Worm (Caenorhabditis elegans) whole organism, late embryonic: ENCODE data around the gene Y43D4A.5.

Experiments used
- C08G9.2 ChIP-seq: sonication (generic microtip); optimal IDR thresholded peaks from 2 replicates; lab custom pipeline; 2016; ENCODE audit warnings: mild to moderate bottlenecking, missing genetic modification characterization, moderate library complexity, missing compliant biosample characterization
- C38D4.7 ChIP-seq: fragments of 200-800 bp; sonication (Bioruptor generic); optimal IDR thresholded peaks from 2 replicates; lab custom pipeline; 2018; ENCODE audit warnings: mild to moderate bottlenecking, missing genetic modification characterization, moderate library complexity, missing compliant biosample characterization
- F13H6.1 ChIP-seq: sonication (generic microtip); optimal IDR thresholded peaks from 2 replicates; lab custom pipeline; 2016; ENCODE audit warnings: missing genetic modification characterization, missing compliant biosample characterization
- K02D7.2 ChIP-seq: sonication (generic microtip); optimal IDR thresholded peaks from 2 replicates; lab custom pipeline; 2017; ENCODE audit warnings: mild to moderate bottlenecking, missing genetic modification characterization, missing compliant biosample characterization
- K09A11.1 ChIP-seq: sonication (generic microtip); optimal IDR thresholded peaks from 2 replicates; lab custom pipeline; 2017; ENCODE audit warnings: antibody characterized with exemption, mild to moderate bottlenecking, missing genetic modification characterization, missing compliant biosample characterization; ENCODE audit not compliant: insufficient read depth
- T23F11.4 ChIP-seq: fragments of 200-800 bp; sonication (Bioruptor generic); optimal IDR thresholded peaks from 2 replicates; lab custom pipeline; 2018; ENCODE audit warnings: mild to moderate bottlenecking, missing genetic modification characterization, missing compliant biosample characterization
- ahr-1 ChIP-seq: sonication (generic microtip); optimal IDR thresholded peaks from 2 replicates; lab custom pipeline; 2016; ENCODE audit warnings: missing genetic modification characterization, missing compliant biosample characterization
- ama-1 ChIP-seq: fragments of 150-350 bp; optimal IDR thresholded peaks from 2 replicates; lab custom pipeline; 2014
- ceh-14 ChIP-seq: sonication (generic microtip); optimal IDR thresholded peaks from 2 replicates; lab custom pipeline; 2016; ENCODE audit warnings: missing genotype, missing genetic modification characterization, missing compliant biosample characterization
- ceh-18 ChIP-seq: sonication (generic microtip); optimal IDR thresholded peaks from 2 replicates; lab custom pipeline; 2016; ENCODE audit warnings: missing genetic modification characterization, missing compliant biosample characterization
- ceh-19 ChIP-seq: fragments of 200-800 bp; sonication (Bioruptor generic); optimal IDR thresholded peaks from 2 replicates; lab custom pipeline; 2018; ENCODE audit warnings: mild to moderate bottlenecking, missing genetic modification characterization, missing compliant biosample characterization
- ceh-2 ChIP-seq: sonication (generic microtip); optimal IDR thresholded peaks from 2 replicates; lab custom pipeline; 2016; ENCODE audit warnings: missing genotype, missing genetic modification characterization, missing compliant biosample characterization
- ceh-22 ChIP-seq: sonication (generic microtip); optimal IDR thresholded peaks from 2 replicates; lab custom pipeline; 2017; ENCODE audit warnings: missing biosample characterization, missing genetic modification characterization
- ceh-31 ChIP-seq: sonication (generic microtip); optimal IDR thresholded peaks from 2 replicates; lab custom pipeline; 2016; ENCODE audit warnings: missing genetic modification characterization, missing compliant biosample characterization
- ceh-45 ChIP-seq: fragments of 200-800 bp; sonication (Bioruptor generic); IDR thresholded peaks from 2 replicates; pipeline ENCODE4 v1.3.6; 2022; ENCODE audit warnings: missing genetic modification reagents, missing genetic modification characterization, missing compliant biosample characterization
- ceh-9 ChIP-seq: sonication (generic microtip); optimal IDR thresholded peaks from 2 replicates; lab custom pipeline; 2016; ENCODE audit warnings: mild to moderate bottlenecking, missing genetic modification characterization, inconsistent platforms, missing compliant biosample characterization
- dmd-4 ChIP-seq: sonication (generic microtip); optimal IDR thresholded peaks from 2 replicates; lab custom pipeline; 2016; ENCODE audit warnings: borderline replicate concordance, missing genetic modification characterization, missing compliant biosample characterization
- elt-4 ChIP-seq: sonication (generic microtip); optimal IDR thresholded peaks from 2 replicates; lab custom pipeline; 2016; ENCODE audit warnings: missing genetic modification characterization, missing compliant biosample characterization
- fax-1 ChIP-seq: sonication (generic microtip); optimal IDR thresholded peaks from 2 replicates; lab custom pipeline; 2016; ENCODE audit warnings: missing genotype, missing genetic modification characterization, missing compliant biosample characterization
- fkh-10 ChIP-seq: fragments of 150-350 bp; optimal IDR thresholded peaks from 2 replicates; lab custom pipeline; 2014; ENCODE audit warnings: missing biosample characterization, missing genetic modification reagents, missing genetic modification characterization
- gmeb-2 ChIP-seq: sonication (generic microtip); optimal IDR thresholded peaks from 2 replicates; lab custom pipeline; 2016; ENCODE audit warnings: missing genetic modification characterization, inconsistent platforms, missing compliant biosample characterization
- hlh-15 ChIP-seq: sonication (generic microtip); optimal IDR thresholded peaks from 2 replicates; lab custom pipeline; 2016; ENCODE audit warnings: missing genetic modification characterization, missing compliant biosample characterization
- hlh-30 ChIP-seq: sonication (generic microtip); optimal IDR thresholded peaks from 2 replicates; lab custom pipeline; 2017; ENCODE audit warnings: antibody characterized with exemption, missing genetic modification characterization, missing compliant biosample characterization; ENCODE audit not compliant: insufficient read depth
- lim-6 ChIP-seq: sonication (generic microtip); optimal IDR thresholded peaks from 2 replicates; lab custom pipeline; 2016; ENCODE audit warnings: missing genetic modification characterization, missing compliant biosample characterization
- lin-11 ChIP-seq: fragments of 200-800 bp; sonication (Bioruptor generic); optimal IDR thresholded peaks from 2 replicates; lab custom pipeline; 2018; ENCODE audit warnings: mild to moderate bottlenecking, missing genetic modification characterization, missing compliant biosample characterization
- nhr-11 ChIP-seq: fragments of 150-350 bp; optimal IDR thresholded peaks from 2 replicates; lab custom pipeline; 2014; ENCODE audit warnings: missing biosample characterization, missing genetic modification characterization
- odd-2 ChIP-seq: sonication (generic microtip); optimal IDR thresholded peaks from 2 replicates; lab custom pipeline; 2017; ENCODE audit warnings: antibody characterized with exemption, mild to moderate bottlenecking, missing genetic modification characterization, missing compliant biosample characterization
- pha-2 ChIP-seq: sonication (generic microtip); optimal IDR thresholded peaks from 2 replicates; lab custom pipeline; 2017; ENCODE audit warnings: mild to moderate bottlenecking, missing genetic modification characterization, missing compliant biosample characterization
- pqm-1 ChIP-seq: sonication (generic microtip); optimal IDR thresholded peaks from 2 replicates; lab custom pipeline; 2016; ENCODE audit warnings: missing genetic modification characterization, missing compliant biosample characterization
- ref-2 ChIP-seq: sonication (generic microtip); optimal IDR thresholded peaks from 2 replicates; lab custom pipeline; 2016; ENCODE audit warnings: missing genetic modification characterization, missing compliant biosample characterization
- rnt-1 ChIP-seq: sonication (generic microtip); optimal IDR thresholded peaks from 2 replicates; lab custom pipeline; 2016; ENCODE audit warnings: missing genetic modification characterization, missing compliant biosample characterization
- syd-9 ChIP-seq: sonication (generic microtip); optimal IDR thresholded peaks from 2 replicates; lab custom pipeline; 2016; ENCODE audit warnings: mild to moderate bottlenecking, missing genetic modification characterization, moderate library complexity, missing compliant biosample characterization
- unc-3 ChIP-seq, 2 experiments: fragments of 200-800 bp in 1 of 2; sonication (Bioruptor generic) in 1 of 2; sonication (generic microtip) in 1 of 2; conservative IDR thresholded peaks in 1 of 2; optimal IDR thresholded peaks in 1 of 2; 2 replicates each; pipeline versions ENCODE4 v1.3.6 to Lab custom; 2016 to 2022; ENCODE audit warnings: missing compliant biosample characterization in 2 of 2, missing genetic modification characterization in 2 of 2, missing genetic modification reagents in 1 of 2
- unc-42 ChIP-seq: sonication (generic microtip); optimal IDR thresholded peaks from 2 replicates; lab custom pipeline; 2016; ENCODE audit warnings: missing genotype, missing genetic modification characterization, missing compliant biosample characterization
- unc-86 ChIP-seq: sonication (generic microtip); optimal IDR thresholded peaks from 2 replicates; lab custom pipeline; 2016; ENCODE audit warnings: missing genetic modification characterization, missing compliant biosample characterization
- ztf-16 ChIP-seq: sonication (generic microtip); optimal IDR thresholded peaks from 2 replicates; lab custom pipeline; 2017; ENCODE audit warnings: missing genetic modification characterization, missing compliant biosample characterization

The Y43D4A.5 gene

ce11 chrIV:16775455-16775854, at the start of gene Y43D4A.5:
TSS of gene Y43D4A.5 (plus strand) at chrIV:16775755.
- TF ChIP-seq ama-1 (lab: Kevin White, UChicago) (no peak), hlh-15 (tag; lab: Kevin White, UChicago) (no peak), K02D7.2 (tag; lab: Kevin White, UChicago) (no peak), T23F11.4 (no peak), C08G9.2 (tag; lab: Kevin White, UChicago) (no peak), ceh-22 (tag; lab: Kevin White, UChicago) (no peak)

DNA sequence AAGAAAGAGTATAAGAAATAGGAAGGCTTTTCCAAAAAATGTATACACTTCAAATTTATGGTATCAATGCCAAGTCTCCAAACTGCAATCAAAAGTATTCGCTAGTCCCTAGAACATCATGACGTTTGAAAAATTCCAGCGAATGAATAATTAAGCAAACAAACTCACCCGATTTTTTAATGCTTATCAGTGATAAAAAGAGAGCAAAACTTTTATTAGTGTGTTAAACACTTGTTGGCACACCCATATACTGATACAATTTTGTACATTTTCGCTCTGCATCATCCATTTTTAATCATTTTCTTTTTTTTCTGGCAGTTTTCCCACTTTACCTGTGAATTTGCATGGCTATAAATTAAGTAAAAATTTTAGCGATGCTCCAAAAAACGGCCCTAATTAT, 39.6 kb upstream of the Y43D4A.5 start, which contains the start of gene Y51H4A.25:
Y51H4A.25 (plus strand) TSS at position 373 of the 400 bp plus-strand sequence.
- TF ChIP-seq hlh-30 (tag; lab: Kevin White, UChicago): no peak
- no peak for TF ChIP-seq pqm-1 (tag; lab: Kevin White, UChicago)
- TF ChIP-seq K09A11.1 (tag; lab: Kevin White, UChicago): no peak
- TF ChIP-seq ceh-45: no peak
- no peak for TF ChIP-seq dmd-4 (tag; lab: Kevin White, UChicago)
- no peak for TF ChIP-seq ceh-14
- TF ChIP-seq F13H6.1 (tag; lab: Kevin White, UChicago): no peak
- no peak for TF ChIP-seq pha-2
- TF ChIP-seq nhr-11 (tag; lab: Kevin White, UChicago): no peak
- no peak for TF ChIP-seq ceh-19 (GFP tag; lab: Kevin White, UChicago)

DNA sequence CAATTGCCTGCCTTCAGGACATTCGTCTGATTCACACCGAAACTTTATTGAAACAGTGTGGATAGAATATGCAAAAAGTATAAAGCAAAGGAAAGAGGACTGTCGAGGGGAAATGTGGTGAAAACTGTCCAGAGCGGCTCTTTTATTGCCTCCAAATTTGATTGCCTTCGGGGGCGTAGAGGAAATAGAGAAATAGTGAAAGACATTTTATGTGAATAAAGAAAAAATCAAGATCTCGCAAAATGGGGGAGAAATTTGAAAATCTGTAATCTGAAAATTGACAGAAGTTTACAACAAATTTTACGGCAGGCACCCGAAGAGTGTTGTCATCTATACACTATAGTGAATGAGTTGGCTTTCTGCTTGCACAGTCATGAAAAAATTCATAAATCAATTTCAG, 34.8 kb upstream of the Y43D4A.5 start, which contains the start of gene Y51H4A.24:
Y51H4A.24 (minus strand) TSS at position 101 of the 400 bp plus-strand sequence.
- no peak for TF ChIP-seq ceh-19 (GFP tag; lab: Kevin White, UChicago)
- no peak for TF ChIP-seq C38D4.7 (GFP tag; lab: Kevin White, UChicago)
- no peak for TF ChIP-seq lim-6 (tag; lab: Kevin White, UChicago)
- no peak for TF ChIP-seq ceh-18 (tag; lab: Kevin White, UChicago)
- TF ChIP-seq gmeb-2: no peak
- no peak for TF ChIP-seq elt-4
- no peak for TF ChIP-seq ceh-14
- no peak for TF ChIP-seq odd-2 (tag; lab: Kevin White, UChicago)
- TF ChIP-seq unc-42 (tag; lab: Kevin White, UChicago): no peak
- TF ChIP-seq ztf-16 (tag; lab: Kevin White, UChicago): no peak
- TF ChIP-seq unc-86 (tag; lab: Kevin White, UChicago): no peak
- TF ChIP-seq rnt-1 (tag; lab: Kevin White, UChicago): no peak
- no peak for TF ChIP-seq dmd-4 (tag; lab: Kevin White, UChicago)
- no peak for TF ChIP-seq ceh-22 (tag; lab: Kevin White, UChicago)
- no peak for TF ChIP-seq syd-9
- no peak for TF ChIP-seq unc-3 (GFP tag; conservative IDR thresholded peaks at IDR 0.05; lab: Robert Waterston, UW)
- no peak for TF ChIP-seq unc-3 (tag; optimal IDR thresholded peaks at IDR 0.05; lab: Kevin White, UChicago)
- no peak for TF ChIP-seq fax-1 (tag; lab: Kevin White, UChicago)
- no peak for TF ChIP-seq fkh-10
- TF ChIP-seq K09A11.1 (tag; lab: Kevin White, UChicago): no peak
- TF ChIP-seq hlh-30 (tag; lab: Kevin White, UChicago): no peak

DNA sequence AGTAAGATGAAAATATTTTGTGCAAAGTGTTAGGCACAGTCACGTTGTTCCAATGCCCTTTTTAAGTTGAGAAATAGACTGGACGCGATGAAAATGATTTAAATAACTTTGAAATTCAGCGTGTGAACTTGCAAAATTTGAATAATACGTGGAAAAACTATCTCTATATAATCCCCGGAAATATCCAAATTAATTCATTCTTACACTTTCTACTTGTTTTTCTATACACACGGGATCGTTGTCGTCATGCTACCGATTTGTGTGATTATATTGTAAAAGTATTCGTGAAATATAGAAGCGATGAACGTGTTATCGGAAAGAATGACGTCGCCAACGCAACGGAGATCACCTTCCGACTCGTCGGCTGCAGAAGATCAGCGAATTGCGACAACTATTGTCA, 32.0 kb upstream of the Y43D4A.5 start, which contains the start of gene Y43D4A.1:
Y43D4A.1 (plus strand) TSS at position 301 of the 400 bp plus-strand sequence.
- TF ChIP-seq ceh-9 (tag; lab: Kevin White, UChicago) (no peak), C08G9.2 (tag; lab: Kevin White, UChicago) (no peak), fax-1 (tag; lab: Kevin White, UChicago) (no peak), ahr-1 (tag; lab: Kevin White, UChicago) (no peak), lin-11 (tag; lab: Kevin White, UChicago) (no peak), ceh-2 (tag; lab: Kevin White, UChicago) (no peak), ceh-31 (tag; lab: Kevin White, UChicago) (no peak), pqm-1 (tag; lab: Kevin White, UChicago) (no peak), ref-2 (no peak)
